Worm (Caenorhabditis elegans): ENCODE data around the gene nhr-135.
A peak's percentile ranks its signal among the peaks of the same experiment; 100 is the strongest.

Gene nhr-135

ce11 chrV:7093720-7094401, at the start of gene nhr-135:
nhr-135 (minus strand) TSS chrV:7093770.
- TF ChIP-seq D1046.2 (GFP tag; IDR thresholded peaks at IDR 0.05) (no peak), nhr-102 (tag; optimal IDR thresholded peaks at IDR 0.05) (peak; percentile 90), mep-1 (tag; optimal IDR thresholded peaks at IDR 0.05) (peak; percentile 72), ceh-44 (GFP tag; IDR thresholded peaks at IDR 0.05) (no peak), dmd-6 (GFP tag; IDR thresholded peaks at IDR 0.05) (peak; percentile 94), nhr-28 (tag; optimal IDR thresholded peaks at IDR 0.05) (peak; percentile 99), mes-2 (tag; optimal IDR thresholded peaks at IDR 0.05; ENCODE audit: poor library complexity, severe bottlenecking) (peak; percentile 57), unc-130 (GFP tag; optimal IDR thresholded peaks at IDR 0.05) (no peak), ceh-28 (tag; optimal IDR thresholded peaks at IDR 0.05) (no peak), egl-43 (GFP tag; IDR thresholded peaks at IDR 0.05) (no peak), dmd-9 (GFP tag; IDR thresholded peaks at IDR 0.05) (no peak), mxl-3 (GFP tag; optimal IDR thresholded peaks at IDR 0.05) (peak; percentile 87), hlh-30 (tag; optimal IDR thresholded peaks at IDR 0.05; ENCODE audit: insufficient read depth) (peak; percentile 90), nhr-111 (GFP tag; optimal IDR thresholded peaks at IDR 0.05) (no peak), dve-1 (tag; optimal IDR thresholded peaks at IDR 0.05; ENCODE audit: insufficient read depth) (peak; percentile 78), ZK546.5 (tag; optimal IDR thresholded peaks at IDR 0.05) (no peak), spr-1 (tag; optimal IDR thresholded peaks at IDR 0.05) (peak; percentile 7), ctbp-1 (GFP tag; IDR thresholded peaks at IDR 0.05) (0 out of 2 replicates have a peak, but pooled peaks have one; percentile 33), ztf-11 (tag; optimal IDR thresholded peaks at IDR 0.05) (no peak), nhr-6 (tag; optimal IDR thresholded peaks at IDR 0.05) (peak; percentile 6), unc-39 (tag; optimal IDR thresholded peaks at IDR 0.05) (no peak), duxl-1 (tag; optimal IDR thresholded peaks at IDR 0.05; ENCODE audit: poor library complexity) (peak; percentile 46), nhr-77 (tag; optimal IDR thresholded peaks at IDR 0.05) (peak; percentile 98), arid-1 (GFP tag; conservative IDR thresholded peaks at IDR 0.05) (no peak), T20F7.1 (GFP tag; optimal IDR thresholded peaks at IDR 0.05) (no peak), hif-1 (tag; optimal IDR thresholded peaks at IDR 0.05) (peak; percentile 26 to 95), tra-1 (GFP tag; IDR thresholded peaks at IDR 0.05) (peak; percentile 76; the same call in 1 of the 2 replicates), tag-97 (GFP tag; IDR thresholded peaks at IDR 0.05) (no peak), rbr-2 (tag; optimal IDR thresholded peaks at IDR 0.05) (no peak), T26A8.4 (GFP tag; IDR thresholded peaks at IDR 0.05) (no peak), fos-1 (tag; optimal IDR thresholded peaks at IDR 0.05) (peak; percentile 0), pha-4 (GFP tag; IDR thresholded peaks at IDR 0.05) (no peak), pha-4 (tag; optimal IDR thresholded peaks at IDR 0.05) (no peak), lin-38 (GFP tag; IDR thresholded peaks at IDR 0.05) (no peak), hlh-11 (tag; optimal IDR thresholded peaks at IDR 0.05) (peak; percentile 93), lin-1 (GFP tag; IDR thresholded peaks at IDR 0.05) (peak; percentile 62; the same call in 1 of the 2 replicates), nhr-76 (tag; optimal IDR thresholded peaks at IDR 0.05) (peak; percentile 7), lin-15B (tag; optimal IDR thresholded peaks at IDR 0.05) (no peak), nhr-48 (tag; optimal IDR thresholded peaks at IDR 0.05) (peak; percentile 89), nhr-25 (tag; optimal IDR thresholded peaks at IDR 0.05; ENCODE audit: borderline replicate concordance, insufficient read depth) (peak; percentile 24), R02D3.7 (tag; optimal IDR thresholded peaks at IDR 0.05) (no peak), gei-8 (GFP tag; optimal IDR thresholded peaks at IDR 0.05) (peak; percentile 4), mdl-1 (tag; optimal IDR thresholded peaks at IDR 0.05) (peak; percentile 82 to 97), fkh-10 (GFP tag; optimal IDR thresholded peaks at IDR 0.05) (no peak), saeg-2 (GFP tag; IDR thresholded peaks at IDR 0.05) (0 out of 2 replicates have a peak, but pooled peaks have one; percentile 45), php-3 (GFP tag; IDR thresholded peaks at IDR 0.05) (0 out of 2 replicates have a peak, but pooled peaks have one; percentile 37), ztf-7 (tag; optimal IDR thresholded peaks at IDR 0.05) (peak; percentile 32), lsy-2 (tag; optimal IDR thresholded peaks at IDR 0.05) (peak in 1 of 2 experiments; percentile 46)
